Worm (Caenorhabditis elegans) whole organism, mixed stage, embryonic: Measurements from ENCODE around the gene catp-7.

Experiments used
- M03D4.4 ChIP-seq: sonication (generic microtip); optimal IDR thresholded peaks from 2 replicates; lab custom pipeline; 2017; ENCODE audit warnings: mild to moderate bottlenecking, missing genetic modification characterization, missing compliant biosample characterization
- bed-3 ChIP-seq: fragments of 200-800 bp; sonication (Bioruptor generic); optimal IDR thresholded peaks from 3 replicates; lab custom pipeline; 2018; ENCODE audit warnings: mild to moderate bottlenecking, missing genetic modification characterization, moderate library complexity, missing compliant biosample characterization
- blmp-1 ChIP-seq: fragments of 150-350 bp; optimal IDR thresholded peaks from 2 replicates; lab custom pipeline; 2014; ENCODE audit warnings: missing biosample characterization, missing genetic modification characterization
- ceh-39 ChIP-seq: fragments of 150-350 bp; optimal IDR thresholded peaks from 2 replicates; lab custom pipeline; 2014; ENCODE audit warnings: missing biosample characterization, missing genetic modification characterization
- ceh-83 ChIP-seq: fragments of 200-800 bp; sonication (Bioruptor generic); optimal IDR thresholded peaks from 2 replicates; lab custom pipeline; 2018; ENCODE audit warnings: mild to moderate bottlenecking, missing genetic modification characterization, missing compliant biosample characterization
- drap-1 ChIP-seq: fragments of 200-800 bp; sonication (Bioruptor generic); optimal IDR thresholded peaks from 3 replicates; lab custom pipeline; 2018; ENCODE audit warnings: mild to moderate bottlenecking, missing genetic modification characterization, missing compliant biosample characterization
- elt-1 ChIP-seq: sonication (generic microtip); optimal IDR thresholded peaks from 2 replicates; lab custom pipeline; 2017; ENCODE audit warnings: missing genetic modification characterization, mild to moderate bottlenecking, missing compliant biosample characterization, antibody characterized with exemption, moderate library complexity, borderline replicate concordance; ENCODE audit not compliant: insufficient read depth
- elt-3 ChIP-seq: fragments of 150-350 bp; optimal IDR thresholded peaks from 2 replicates; lab custom pipeline; 2014; ENCODE audit warnings: missing biosample characterization, missing genetic modification characterization
- flh-1 ChIP-seq: fragments of 200-800 bp; sonication (Bioruptor generic); optimal IDR thresholded peaks from 2 replicates; lab custom pipeline; 2018; ENCODE audit warnings: mild to moderate bottlenecking, missing genetic modification characterization, moderate library complexity, missing compliant biosample characterization
- ham-2 ChIP-seq: fragments of 200-800 bp; sonication (Bioruptor generic); optimal IDR thresholded peaks from 2 replicates; lab custom pipeline; 2018; ENCODE audit warnings: mild to moderate bottlenecking, missing genetic modification characterization, missing compliant biosample characterization
- hlh-1 ChIP-seq: fragments of 150-350 bp; optimal IDR thresholded peaks from 2 replicates; lab custom pipeline; 2014; ENCODE audit warnings: missing biosample characterization, missing genetic modification reagents, missing genetic modification characterization
- lin-13 ChIP-seq: fragments of 150-350 bp; optimal IDR thresholded peaks from 2 replicates; lab custom pipeline; 2014; ENCODE audit warnings: missing biosample characterization, missing genetic modification characterization
- lin-32 ChIP-seq: fragments of 200-800 bp; sonication (Bioruptor generic); optimal IDR thresholded peaks from 2 replicates; lab custom pipeline; 2018; ENCODE audit warnings: mild to moderate bottlenecking, missing genetic modification characterization, missing compliant biosample characterization
- lsy-2 ChIP-seq: fragments of 150-350 bp; optimal IDR thresholded peaks from 2 replicates; lab custom pipeline; 2014; ENCODE audit warnings: missing biosample characterization, missing genetic modification characterization
- mab-5 ChIP-seq: fragments of 150-350 bp; optimal IDR thresholded peaks from 2 replicates; lab custom pipeline; 2014; ENCODE audit warnings: missing biosample characterization, missing genetic modification characterization
- mep-1 ChIP-seq: fragments of 150-350 bp; optimal IDR thresholded peaks from 2 replicates; lab custom pipeline; 2017; ENCODE audit warnings: missing biosample characterization, missing genetic modification reagents, missing genetic modification characterization, inconsistent platforms
- mls-2 ChIP-seq: sonication (generic microtip); optimal IDR thresholded peaks from 2 replicates; lab custom pipeline; 2016; ENCODE audit warnings: mild to moderate bottlenecking, missing genetic modification characterization, moderate library complexity, missing compliant biosample characterization
- nhr-12 ChIP-seq: fragments of 150-350 bp; optimal IDR thresholded peaks from 2 replicates; lab custom pipeline; 2014; ENCODE audit warnings: missing biosample characterization, missing genetic modification characterization
- nhr-2 ChIP-seq: fragments of 150-350 bp; optimal IDR thresholded peaks from 2 replicates; lab custom pipeline; 2014; ENCODE audit warnings: missing biosample characterization, missing genetic modification characterization
- nhr-237 ChIP-seq: fragments of 150-350 bp; optimal IDR thresholded peaks from 2 replicates; lab custom pipeline; 2014; ENCODE audit warnings: missing biosample characterization, missing genetic modification characterization
- nhr-28 ChIP-seq: fragments of 150-350 bp; optimal IDR thresholded peaks from 2 replicates; lab custom pipeline; 2014; ENCODE audit warnings: missing biosample characterization, missing genetic modification characterization
- nhr-76 ChIP-seq: sonication (generic microtip); optimal IDR thresholded peaks from 2 replicates; lab custom pipeline; 2017; ENCODE audit warnings: missing biosample characterization, missing genetic modification characterization
- sem-2 ChIP-seq: fragments of 200-800 bp; sonication (Bioruptor generic); optimal IDR thresholded peaks from 2 replicates; lab custom pipeline; 2018; ENCODE audit warnings: mild to moderate bottlenecking, missing genetic modification characterization, missing compliant biosample characterization
- snpc-4 ChIP-seq: fragments of 150-350 bp; optimal IDR thresholded peaks from 2 replicates; lab custom pipeline; 2014; ENCODE audit warnings: missing biosample characterization, missing genetic modification characterization
- sptf-1 ChIP-seq: sonication (generic microtip); optimal IDR thresholded peaks from 2 replicates; lab custom pipeline; 2017; ENCODE audit warnings: mild to moderate bottlenecking, missing genetic modification characterization, moderate library complexity, missing compliant biosample characterization
- tbx-8 ChIP-seq: fragments of 200-800 bp; sonication (Bioruptor generic); optimal IDR thresholded peaks from 2 replicates; lab custom pipeline; 2018; ENCODE audit warnings: mild to moderate bottlenecking, missing genetic modification characterization, moderate library complexity, missing compliant biosample characterization
- unc-120 ChIP-seq: sonication (generic microtip); optimal IDR thresholded peaks from 2 replicates; lab custom pipeline; 2017; ENCODE audit warnings: missing genetic modification characterization, missing compliant biosample characterization; ENCODE audit not compliant: poor library complexity, severe bottlenecking
- unc-39 ChIP-seq: fragments of 150-350 bp; optimal IDR thresholded peaks from 2 replicates; lab custom pipeline; 2014; ENCODE audit warnings: missing biosample characterization, missing genetic modification characterization
- unc-62 ChIP-seq: fragments of 150-350 bp; optimal IDR thresholded peaks from 2 replicates; lab custom pipeline; 2014; ENCODE audit warnings: missing biosample characterization, missing genetic modification reagents, missing genetic modification characterization
- zip-8 ChIP-seq: fragments of 150-350 bp; optimal IDR thresholded peaks from 2 replicates; lab custom pipeline; 2014; ENCODE audit warnings: missing biosample characterization, missing genetic modification characterization
- ztf-11 ChIP-seq: fragments of 150-350 bp; optimal IDR thresholded peaks from 2 replicates; lab custom pipeline; 2014; ENCODE audit warnings: missing biosample characterization, missing genetic modification characterization

catp-7 gene

ce11 chrIV:8585076-8586033 is at the start of gene catp-7:
Gene catp-7, plus strand, starts transcription at chrIV:8585983.
- TF ChIP-seq nhr-12 (tag; lab: Kevin White, UChicago), result no peak
- TF ChIP-seq ceh-39 (tag; lab: Kevin White, UChicago), result no peak
- no peak for TF ChIP-seq nhr-2 (tag; lab: Kevin White, UChicago)
- no peak for TF ChIP-seq lin-32 (GFP tag; lab: Kevin White, UChicago)
- no peak for TF ChIP-seq snpc-4 (tag; lab: Kevin White, UChicago)
- no peak for TF ChIP-seq ceh-83 (GFP tag; lab: Kevin White, UChicago)
- TF ChIP-seq blmp-1, result no peak

ce11 chrIV:8538011-8538658 is 47.6 kb upstream of the catp-7 start:
- no peak for TF ChIP-seq nhr-76
- TF ChIP-seq blmp-1, result no peak
- no peak for TF ChIP-seq mls-2 (tag; lab: Kevin White, UChicago)
- TF ChIP-seq unc-62 (GFP tag; lab: Kevin White, UChicago), result no peak
- no peak for TF ChIP-seq M03D4.4 (tag; lab: Kevin White, UChicago)
- no peak for TF ChIP-seq tbx-8 (GFP tag; lab: Kevin White, UChicago)
- no peak for TF ChIP-seq nhr-12 (tag; lab: Kevin White, UChicago)
- no peak for TF ChIP-seq unc-39 (tag; lab: Kevin White, UChicago)
- no peak for TF ChIP-seq nhr-237 (tag; lab: Kevin White, UChicago)
- TF ChIP-seq sem-2 (GFP tag; lab: Kevin White, UChicago), result no peak
- no peak for TF ChIP-seq nhr-28 (tag; lab: Kevin White, UChicago)
- TF ChIP-seq ham-2, result no peak
- no peak for TF ChIP-seq drap-1 (GFP tag; lab: Kevin White, UChicago)
- no peak for TF ChIP-seq hlh-1 (tag; lab: Kevin White, UChicago)
- no peak for TF ChIP-seq mep-1
- TF ChIP-seq flh-1, result no peak
- TF ChIP-seq nhr-2 (tag; lab: Kevin White, UChicago), result no peak

- TF ChIP-seq elt-1 (tag; lab: Kevin White, UChicago) (no peak), unc-120 (no peak), hlh-1 (tag; lab: Kevin White, UChicago) (no peak), drap-1 (GFP tag; lab: Kevin White, UChicago) (no peak), mab-5 (tag; lab: Kevin White, UChicago) (no peak), flh-1 (no peak), zip-8 (tag; lab: Kevin White, UChicago) (no peak), nhr-2 (tag; lab: Kevin White, UChicago) (no peak), tbx-8 (GFP tag; lab: Kevin White, UChicago) (no peak), ceh-83 (GFP tag; lab: Kevin White, UChicago) (no peak), elt-3 (no peak), nhr-76 (no peak), lin-32 (GFP tag; lab: Kevin White, UChicago) (no peak), M03D4.4 (tag; lab: Kevin White, UChicago) (no peak), unc-39 (tag; lab: Kevin White, UChicago) (no peak), sem-2 (GFP tag; lab: Kevin White, UChicago) (no peak), snpc-4 (tag; lab: Kevin White, UChicago) (no peak), lin-13 (tag; lab: Kevin White, UChicago) (no peak), sptf-1 (no peak)
These were observed 47.1 kb upstream of the catp-7 start, which contains the start of gene hyl-1 for ce11 chrIV:8538659-8539173. Gene hyl-1, plus strand, starts transcription at chrIV:8539123.

- TF ChIP-seq ham-2 (no peak), bed-3 (GFP tag; lab: Kevin White, UChicago) (no peak), unc-39 (tag; lab: Kevin White, UChicago) (no peak), hlh-1 (tag; lab: Kevin White, UChicago) (no peak), mep-1 (no peak), nhr-2 (tag; lab: Kevin White, UChicago) (no peak), unc-62 (GFP tag; lab: Kevin White, UChicago) (no peak), elt-3 (no peak), elt-1 (tag; lab: Kevin White, UChicago) (no peak), mab-5 (tag; lab: Kevin White, UChicago) (no peak), lsy-2 (tag; lab: Kevin White, UChicago) (no peak), lin-32 (GFP tag; lab: Kevin White, UChicago) (no peak), nhr-76 (no peak), ztf-11 (tag; lab: Kevin White, UChicago) (no peak)
These were observed 46.1 kb upstream of the catp-7 start for ce11 chrIV:8539645-8540044.
